Fruit fly (Drosophila melanogaster) whole organism, embryonic: ENCODE measurements around the gene mag.

Experiments
- ATbp ChIP-seq: fragments of 200-800 bp; sonication (Bioruptor generic); optimal IDR thresholded peaks from 2 replicates; lab custom pipeline; 2017; ENCODE audit warnings: missing biosample characterization, mild to moderate bottlenecking, missing genetic modification characterization, missing genetic modification reagents
- Blimp-1 ChIP-seq: fragments of 200-800 bp; sonication (Bioruptor generic); optimal IDR thresholded peaks from 3 replicates; lab custom pipeline; 2018; ENCODE audit warnings: missing biosample characterization, missing genetic modification characterization, mild to moderate bottlenecking, moderate library complexity, missing genetic modification reagents
- BtbVII ChIP-seq: fragments of 200-800 bp; sonication (Bioruptor generic); optimal IDR thresholded peaks from 3 replicates; lab custom pipeline; 2017; ENCODE audit warnings: missing biosample characterization, mild to moderate bottlenecking, missing genetic modification characterization
- CG10147 ChIP-seq: fragments of 200-800 bp; sonication (Bioruptor generic); optimal IDR thresholded peaks from 2 replicates; lab custom pipeline; 2019; ENCODE audit warnings: missing biosample characterization, mild to moderate bottlenecking, missing genetic modification characterization, moderate library complexity
- CG10321 ChIP-seq: fragments of 200-800 bp; sonication (Bioruptor generic); IDR thresholded peaks from 2 replicates; pipeline ENCODE4 v1.3.6; 2022; ENCODE audit warnings: missing biosample characterization, missing genetic modification characterization
- CG11398 ChIP-seq: fragments of 200-800 bp; sonication (Bioruptor generic); optimal IDR thresholded peaks from 2 replicates; lab custom pipeline; 2016; ENCODE audit warnings: missing biosample characterization, missing genetic modification characterization
- CG11504 ChIP-seq: fragments of 200-800 bp; sonication (Bioruptor generic); optimal IDR thresholded peaks from 3 replicates; lab custom pipeline; 2019; ENCODE audit warnings: missing biosample characterization, mild to moderate bottlenecking, missing genetic modification characterization, moderate library complexity
- CG12155 ChIP-seq: fragments of 200-800 bp; sonication (Bioruptor generic); optimal IDR thresholded peaks from 3 replicates; lab custom pipeline; 2016; ENCODE audit warnings: missing biosample characterization, missing genetic modification characterization
- CG14050 ChIP-seq: fragments of 200-800 bp; sonication (Bioruptor generic); IDR thresholded peaks from 3 replicates; pipeline ENCODE4 v1.3.6; 2022; ENCODE audit warnings: missing biosample characterization, missing genetic modification characterization
- CG14860 ChIP-seq: fragments of 200-800 bp; sonication (Bioruptor generic); IDR thresholded peaks from 3 replicates; pipeline ENCODE4 v1.3.6; 2022; ENCODE audit warnings: missing biosample characterization, missing genetic modification characterization; ENCODE audit not compliant: partially characterized antibody
- CG1529 ChIP-seq: fragments of 200-800 bp; sonication (Bioruptor generic); optimal IDR thresholded peaks from 3 replicates; lab custom pipeline; 2018; ENCODE audit warnings: missing biosample characterization, missing genetic modification characterization
- CG17568 ChIP-seq: fragments of 200-800 bp; sonication (Bioruptor generic); optimal IDR thresholded peaks from 2 replicates; lab custom pipeline; 2018; ENCODE audit warnings: missing biosample characterization, mild to moderate bottlenecking, missing genetic modification characterization, moderate library complexity
- CG2875 ChIP-seq: fragments of 200-800 bp; sonication (Bioruptor generic); optimal IDR thresholded peaks from 2 replicates; lab custom pipeline; 2017; ENCODE audit warnings: missing biosample characterization, mild to moderate bottlenecking, missing genetic modification characterization, missing genetic modification reagents
- CG2889 ChIP-seq: fragments of 200-800 bp; sonication (Bioruptor generic); IDR thresholded peaks from 3 replicates; pipeline ENCODE4 v1.3.6; 2022; ENCODE audit warnings: missing biosample characterization, missing genetic modification characterization
- CG3407 ChIP-seq: fragments of 200-800 bp; sonication (Bioruptor generic); optimal IDR thresholded peaks from 2 replicates; lab custom pipeline; 2018; ENCODE audit warnings: missing biosample characterization, mild to moderate bottlenecking, missing genetic modification characterization
- CG7928 ChIP-seq: fragments of 200-800 bp; sonication (Bioruptor generic); optimal IDR thresholded peaks from 2 replicates; lab custom pipeline; 2017; ENCODE audit warnings: missing biosample characterization, mild to moderate bottlenecking, missing genetic modification characterization
- CG8359 ChIP-seq: fragments of 200-800 bp; sonication (Bioruptor generic); optimal IDR thresholded peaks from 2 replicates; lab custom pipeline; 2017; ENCODE audit warnings: missing biosample characterization, mild to moderate bottlenecking, missing genetic modification characterization, borderline replicate concordance
- CG9727 ChIP-seq: fragments of 200-800 bp; sonication (Bioruptor generic); optimal IDR thresholded peaks from 3 replicates; lab custom pipeline; 2017; ENCODE audit warnings: missing biosample characterization, mild to moderate bottlenecking, missing genetic modification characterization
- CoRest ChIP-seq: fragments of 200-800 bp; sonication (Bioruptor generic); optimal IDR thresholded peaks from 3 replicates; lab custom pipeline; 2018; ENCODE audit warnings: missing biosample characterization, mild to moderate bottlenecking, missing genetic modification characterization, moderate library complexity
- D ChIP-seq, 2 experiments: fragments of 200-800 bp in 1 of 2; fragments of >200 bp in 1 of 2; sonication (Bioruptor generic) in 1 of 2; optimal IDR thresholded peaks; 2 replicates in 1 of 2; 3 replicates in 1 of 2; lab custom pipeline; 2017; ENCODE audit warnings: mild to moderate bottlenecking in 1 of 2, missing biosample characterization in 1 of 2, missing genetic modification characterization in 1 of 2, missing genetic modification reagents in 1 of 2
- Fer3 ChIP-seq: fragments of 200-800 bp; sonication (Bioruptor generic); optimal IDR thresholded peaks from 2 replicates; lab custom pipeline; 2018; ENCODE audit warnings: missing biosample characterization, mild to moderate bottlenecking, missing genetic modification characterization, moderate library complexity
- HmgZ ChIP-seq: fragments of 200-800 bp; sonication (Bioruptor generic); optimal IDR thresholded peaks from 2 replicates; lab custom pipeline; 2018; ENCODE audit warnings: missing biosample characterization, mild to moderate bottlenecking, missing genetic modification characterization
- Hr3 ChIP-seq: fragments of 200-800 bp; sonication (Bioruptor generic); optimal IDR thresholded peaks from 3 replicates; lab custom pipeline; 2016; ENCODE audit warnings: missing biosample characterization, missing genetic modification characterization
- Meics ChIP-seq: fragments of 200-800 bp; sonication (Bioruptor generic); optimal IDR thresholded peaks from 2 replicates; lab custom pipeline; 2017; ENCODE audit warnings: missing biosample characterization, mild to moderate bottlenecking, missing genetic modification characterization
- bcd ChIP-seq: fragments of 200-800 bp; sonication (Bioruptor generic); optimal IDR thresholded peaks from 2 replicates; lab custom pipeline; 2017; ENCODE audit warnings: missing biosample characterization, mild to moderate bottlenecking, missing genetic modification characterization
- caup ChIP-seq: fragments of 200-800 bp; sonication (Bioruptor generic); optimal IDR thresholded peaks from 3 replicates; lab custom pipeline; 2017; ENCODE audit warnings: missing biosample characterization, mild to moderate bottlenecking, missing genetic modification characterization, moderate library complexity; ENCODE audit not compliant: severe bottlenecking
- chinmo ChIP-seq: fragments of 200-800 bp; sonication (Bioruptor generic); IDR thresholded peaks from 4 replicates; pipeline ENCODE4 v1.3.6; 2022; ENCODE audit warnings: missing biosample characterization, missing genetic modification characterization; ENCODE audit not compliant: partially characterized antibody
- chm ChIP-seq: fragments of 200-800 bp; sonication (Bioruptor generic); IDR thresholded peaks from 2 replicates; pipeline ENCODE4 v1.3.6; 2022; ENCODE audit warnings: missing biosample characterization, missing genetic modification characterization
- ci ChIP-seq: fragments of 200-800 bp; sonication (Bioruptor generic); IDR thresholded peaks from 3 replicates; pipeline ENCODE4 v1.3.6; 2022; ENCODE audit warnings: missing biosample characterization, missing genetic modification characterization
- cwo ChIP-seq: fragments of 200-800 bp; sonication (Bioruptor generic); optimal IDR thresholded peaks from 3 replicates; lab custom pipeline; 2017; ENCODE audit warnings: missing biosample characterization, missing genetic modification characterization, mild to moderate bottlenecking, moderate library complexity, missing genetic modification reagents
- danr ChIP-seq: fragments of 200-800 bp; sonication (Bioruptor generic); IDR thresholded peaks from 2 replicates; pipeline ENCODE4 v1.3.6; 2022; ENCODE audit warnings: missing biosample characterization, missing genetic modification characterization
- dm ChIP-seq: fragments of 200-800 bp; sonication (Bioruptor generic); optimal IDR thresholded peaks from 3 replicates; lab custom pipeline; 2016; ENCODE audit warnings: missing biosample characterization, missing genetic modification characterization
- dmrt11E ChIP-seq: fragments of 200-800 bp; sonication (Bioruptor generic); optimal IDR thresholded peaks from 3 replicates; lab custom pipeline; 2018; ENCODE audit warnings: missing biosample characterization, mild to moderate bottlenecking, missing genetic modification characterization, moderate library complexity
- esg ChIP-seq: fragments of 200-800 bp; sonication (Bioruptor generic); conservative IDR thresholded peaks from 2 replicates; pipeline ENCODE4 v1.3.6; 2022; ENCODE audit warnings: missing biosample characterization, missing genetic modification characterization
- gcm ChIP-seq: fragments of 200-800 bp; sonication (Bioruptor generic); optimal IDR thresholded peaks from 2 replicates; lab custom pipeline; 2019; ENCODE audit warnings: missing biosample characterization, mild to moderate bottlenecking, missing genetic modification characterization, moderate library complexity
- gt ChIP-seq: fragments of 200-800 bp; sonication (Bioruptor generic); IDR thresholded peaks from 2 replicates; pipeline ENCODE4 v1.3.6; 2022; ENCODE audit warnings: missing biosample characterization, missing genetic modification characterization
- insv ChIP-seq, 2 experiments: fragments of 200-800 bp; sonication (Bioruptor generic); optimal IDR thresholded peaks; 3 replicates each; lab custom pipeline; 2016 to 2018; ENCODE audit warnings: missing biosample characterization in 2 of 2, missing genetic modification characterization in 2 of 2
- lab ChIP-seq: fragments of 200-800 bp; sonication (Bioruptor generic); optimal IDR thresholded peaks from 3 replicates; lab custom pipeline; 2017; ENCODE audit warnings: missing biosample characterization, missing genetic modification characterization, mild to moderate bottlenecking, moderate library complexity, missing genetic modification reagents
- maf-S ChIP-seq: fragments of 200-800 bp; sonication (Bioruptor generic); optimal IDR thresholded peaks from 2 replicates; lab custom pipeline; 2016; ENCODE audit warnings: missing biosample characterization, missing genetic modification characterization
- odd ChIP-seq: fragments of 200-800 bp; sonication (Bioruptor generic); optimal IDR thresholded peaks from 2 replicates; lab custom pipeline; 2017; ENCODE audit warnings: missing biosample characterization, mild to moderate bottlenecking, missing genetic modification characterization
- otp ChIP-seq: fragments of 200-800 bp; sonication (Bioruptor generic); IDR thresholded peaks from 3 replicates; pipeline ENCODE4, ENCODE4 v1.3.6; 2022; ENCODE audit warnings: missing biosample characterization, missing genetic modification characterization
- peb ChIP-seq: fragments of 200-800 bp; sonication (Bioruptor generic); IDR thresholded peaks from 2 replicates; pipeline ENCODE4 v1.3.6; 2022; ENCODE audit warnings: missing biosample characterization, missing genetic modification characterization
- run ChIP-seq: fragments of 200-800 bp; sonication (Bioruptor generic); optimal IDR thresholded peaks from 3 replicates; lab custom pipeline; 2018; ENCODE audit warnings: missing biosample characterization, mild to moderate bottlenecking, missing genetic modification characterization
- sc ChIP-seq, 3 experiments: fragments of >200 bp in 2 of 3; fragments of 200-800 bp in 1 of 3; sonication (Bioruptor generic) in 1 of 3; optimal IDR thresholded peaks; 2 replicates in 2 of 3; 3 replicates in 1 of 3; lab custom pipeline; 2017; ENCODE audit warnings: mild to moderate bottlenecking in 1 of 3, missing biosample characterization in 1 of 3, missing genetic modification characterization in 1 of 3, missing genetic modification reagents in 1 of 3
- slbo ChIP-seq: fragments of 200-800 bp; sonication (Bioruptor generic); IDR thresholded peaks from 2 replicates; pipeline ENCODE4 v1.3.6; 2022; ENCODE audit warnings: missing biosample characterization, missing genetic modification characterization
- sr ChIP-seq: fragments of 200-800 bp; sonication (Bioruptor generic); IDR thresholded peaks from 3 replicates; pipeline ENCODE4 v1.3.6; 2022; ENCODE audit warnings: missing biosample characterization, missing genetic modification characterization
- stc ChIP-seq: fragments of 200-800 bp; sonication (Bioruptor generic); IDR thresholded peaks from 2 replicates; pipeline ENCODE4 v1.3.6; 2022; ENCODE audit warnings: missing biosample characterization, missing genetic modification characterization
- tin ChIP-seq: fragments of 200-800 bp; sonication (Bioruptor generic); optimal IDR thresholded peaks from 3 replicates; lab custom pipeline; 2016; ENCODE audit warnings: missing biosample characterization, missing genetic modification characterization

The mag gene

DNA sequence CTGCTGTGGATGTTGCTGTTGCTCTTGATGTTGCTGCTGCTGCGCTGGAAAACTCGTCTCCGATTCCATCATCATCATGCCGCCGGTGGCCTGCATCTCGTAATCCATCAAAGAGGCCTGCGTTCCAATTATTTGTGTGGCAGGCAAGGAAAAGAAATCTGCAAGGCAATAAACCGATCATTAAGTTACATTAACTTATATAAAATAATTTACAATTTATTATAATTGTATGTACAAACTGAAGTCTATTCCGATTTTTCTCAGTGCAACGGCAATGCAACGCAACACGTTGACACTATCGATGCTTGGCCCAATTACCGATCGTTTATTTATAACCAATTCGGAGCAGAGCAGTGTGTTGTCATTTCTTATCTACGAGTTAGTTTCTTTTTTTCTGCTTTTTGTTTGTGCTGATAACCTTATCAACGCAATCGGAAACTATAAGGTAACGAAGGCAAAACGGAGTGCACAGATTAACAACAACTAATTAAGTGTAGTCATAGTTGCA is 10.6 kb downstream of the mag start:
- TF ChIP-seq CG14050: peak; percentile 58
- peak; percentile 76 for TF ChIP-seq lab
- peak; percentile 9; the same call in 1 of the 2 replicates for TF ChIP-seq peb (GFP tag; lab: Robert Waterston, UW)
- peak; percentile 53; the same call in 1 of the 2 replicates for TF ChIP-seq chm (GFP tag; lab: Robert Waterston, UW)
- peak; percentile 37 for TF ChIP-seq CG1529 (GFP tag; lab: Kevin White, UChicago)
- TF ChIP-seq tin (GFP tag; lab: Kevin White, UChicago): peak; percentile 48
- no peak for TF ChIP-seq otp (GFP tag; lab: Robert Waterston, UW)
- TF ChIP-seq Hr3: peak; percentile 13
- TF ChIP-seq run (tag; lab: Kevin White, UChicago): peak; percentile 45
- TF ChIP-seq stc (GFP tag; lab: Robert Waterston, UW): peak; percentile 60
- peak; percentile 40 for TF ChIP-seq dmrt11E (tag; lab: Kevin White, UChicago)
- peak; percentile 77 for TF ChIP-seq CG11504 (tag; lab: Kevin White, UChicago)
- TF ChIP-seq CG10147 (GFP tag; lab: Kevin White, UChicago): peak; percentile 23
- TF ChIP-seq CoRest: peak; percentile 0
- 0 out of 2 replicates have a peak, but pooled peaks have one; percentile 26 for TF ChIP-seq danr (GFP tag; lab: Robert Waterston, UW)
- TF ChIP-seq esg (GFP tag; lab: Robert Waterston, UW): peak; percentile 22; the same call in 1 of the 2 replicates
- TF ChIP-seq CG17568 (GFP tag; lab: Kevin White, UChicago): peak; percentile 34
- no peak for TF ChIP-seq D (optimal IDR thresholded peaks at IDR 0.05; lab: Kevin White, UChicago)
- peak; percentile 32 for TF ChIP-seq D (GFP tag; optimal IDR thresholded peaks at IDR 0.05; lab: Kevin White, UChicago)
- TF ChIP-seq CG2889: peak; percentile 43; the same call in 1 of the 3 replicates
- no peak for TF ChIP-seq dm
- peak; percentile 62 for TF ChIP-seq ATbp (GFP tag; lab: Kevin White, UChicago)
- TF ChIP-seq caup (GFP tag; lab: Kevin White, UChicago): peak; percentile 18
- TF ChIP-seq CG7928 (GFP tag; lab: Kevin White, UChicago): no peak
- TF ChIP-seq CG2875: peak; percentile 56
- TF ChIP-seq maf-S: no peak
- peak; percentile 44 for TF ChIP-seq gcm (GFP tag; lab: Kevin White, UChicago)
- no peak for TF ChIP-seq CG14860 (GFP tag; lab: Robert Waterston, UW)
- peak; percentile 29 for TF ChIP-seq bcd (GFP tag; lab: Kevin White, UChicago)
- peak; percentile 84 for TF ChIP-seq chinmo (GFP tag; lab: Robert Waterston, UW)
- peak; percentile 86 for TF ChIP-seq ci (GFP tag; lab: Robert Waterston, UW)
- TF ChIP-seq odd (GFP tag; lab: Kevin White, UChicago): peak; percentile 70
- TF ChIP-seq cwo (GFP tag; lab: Kevin White, UChicago): peak; percentile 14
- TF ChIP-seq Blimp-1 (GFP tag; lab: Kevin White, UChicago): peak; percentile 59
- peak; percentile 94 for TF ChIP-seq Meics (GFP tag; lab: Kevin White, UChicago)
- TF ChIP-seq HmgZ: peak; percentile 1
- no peak for TF ChIP-seq insv (GFP tag; optimal IDR thresholded peaks at IDR 0.05; lab: Kevin White, UChicago)
- TF ChIP-seq CG3407: peak; percentile 21
- TF ChIP-seq CG12155 (GFP tag; lab: Kevin White, UChicago): no peak
- peak; percentile 42; the same call in 1 of the 2 replicates for TF ChIP-seq slbo
- TF ChIP-seq sr (GFP tag; lab: Robert Waterston, UW): peak; percentile 62; the same call in 2 of the 3 replicates
- TF ChIP-seq CG11398: no peak
- TF ChIP-seq CG9727: peak; percentile 24
- TF ChIP-seq Fer3 (tag; lab: Kevin White, UChicago): peak; percentile 1
- peak; percentile 58 for TF ChIP-seq BtbVII (GFP tag; lab: Kevin White, UChicago)
- TF ChIP-seq sc (optimal IDR thresholded peaks at IDR 0.05; lab: Kevin White, UChicago): no peak
- TF ChIP-seq sc (GFP tag; optimal IDR thresholded peaks at IDR 0.05; lab: Kevin White, UChicago): peak; percentile 14
- peak; percentile 5 for TF ChIP-seq CG8359 (GFP tag; lab: Kevin White, UChicago)
- 0 out of 2 replicates have a peak, but pooled peaks have one; percentile 19 for TF ChIP-seq CG10321 (GFP tag; lab: Robert Waterston, UW)
- no peak for TF ChIP-seq gt
